3 worm cellular contexts compared by ENCODE assay signal in the genomic region with DNA sequence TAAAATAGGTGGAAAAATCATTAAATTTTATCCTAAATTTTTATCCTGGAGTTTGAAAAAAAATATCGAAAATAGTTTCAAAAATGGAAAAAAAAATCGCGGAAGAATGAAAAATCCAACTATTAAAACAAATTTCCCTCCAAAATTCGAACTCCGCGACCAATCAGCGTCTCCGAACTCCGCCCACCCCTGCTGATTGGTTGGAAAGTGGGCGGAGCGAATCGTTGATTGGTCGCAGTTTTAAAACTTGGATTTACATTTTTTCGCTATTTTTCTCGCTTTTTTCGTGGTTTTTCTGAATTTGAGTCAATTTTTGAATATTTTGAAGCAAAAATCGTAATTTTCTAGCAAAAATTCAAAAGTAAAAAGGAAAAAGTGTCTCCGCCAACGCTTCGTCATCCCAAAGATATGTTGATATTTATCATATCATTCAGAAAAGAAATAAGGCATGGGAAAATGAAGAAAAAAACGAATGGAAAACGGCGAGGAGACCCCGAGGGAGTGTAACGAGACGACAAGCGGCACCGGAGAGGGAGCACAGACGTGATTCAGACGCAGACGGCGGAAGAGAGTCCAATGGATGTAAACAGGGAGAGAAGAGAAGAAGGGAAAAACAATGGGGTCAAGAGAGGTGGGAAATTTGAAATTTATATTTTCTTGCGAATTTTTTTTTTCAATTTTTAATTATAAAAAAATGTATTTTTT.
TF ChIP-seq lines count a peak whose summit lies in the region.

No protein-coding gene starts in this region.

TF ChIP-seq in whole organism, L1 larva, 84 proteins besides CTCF, POLR2A, EP300 and RAD21 (continued from another document and continues in another):
- TF ChIP-seq xbp-1 (tag; optimal IDR thresholded peaks at IDR 0.05; lab: Kevin White, UChicago) (peak; percentile 15), unc-86 (tag; optimal IDR thresholded peaks at IDR 0.05; lab: Kevin White, UChicago) (no peak), lin-15B (tag; optimal IDR thresholded peaks at IDR 0.05; lab: Kevin White, UChicago) (no peak), nhr-84 (tag; optimal IDR thresholded peaks at IDR 0.05; lab: Kevin White, UChicago) (no peak), C34B4.2 (tag; optimal IDR thresholded peaks at IDR 0.05; lab: Kevin White, UChicago) (no peak), snpc-4 (tag; optimal IDR thresholded peaks at IDR 0.05; lab: Kevin White, UChicago) (no peak), hpl-2 (GFP tag; optimal IDR thresholded peaks at IDR 0.05; lab: Kevin White, UChicago) (no peak), lin-35 (GFP tag; optimal IDR thresholded peaks at IDR 0.05; lab: Kevin White, UChicago) (peak; percentile 38 to 74), pqm-1 (tag; optimal IDR thresholded peaks at IDR 0.05; lab: Kevin White, UChicago) (no peak), ceh-82 (tag; optimal IDR thresholded peaks at IDR 0.05; lab: Kevin White, UChicago) (peak in 1 of 3 experiments; percentile 48), lin-13 (GFP tag; optimal IDR thresholded peaks at IDR 0.05; lab: Kevin White, UChicago) (peak; percentile 5), ceh-8 (GFP tag; optimal IDR thresholded peaks at IDR 0.05; lab: Kevin White, UChicago) (no peak), nhr-19 (GFP tag; conservative IDR thresholded peaks at IDR 0.05; lab: Robert Waterston, UW) (0 out of 2 replicates have a peak, but pooled peaks have one; percentile 4), vab-15 (tag; optimal IDR thresholded peaks at IDR 0.05; lab: Kevin White, UChicago) (no peak), dsc-1 (tag; optimal IDR thresholded peaks at IDR 0.05; lab: Kevin White, UChicago) (no peak), nhr-77 (tag; optimal IDR thresholded peaks at IDR 0.05; lab: Kevin White, UChicago) (no peak), aly-2 (tag; optimal IDR thresholded peaks at IDR 0.05; lab: Kevin White, UChicago) (no peak), ztf-4 (tag; optimal IDR thresholded peaks at IDR 0.05; lab: Kevin White, UChicago) (no peak), nhr-76 (tag; optimal IDR thresholded peaks at IDR 0.05; lab: Kevin White, UChicago) (no peak), ceh-63 (GFP tag; optimal IDR thresholded peaks at IDR 0.05; lab: Kevin White, UChicago) (no peak), blmp-1 (tag; optimal IDR thresholded peaks at IDR 0.05; lab: Kevin White, UChicago) (peak; percentile 91), tlp-1 (tag; optimal IDR thresholded peaks at IDR 0.05; lab: Kevin White, UChicago) (no peak), nhr-85 (tag; lab: Kevin White, UChicago) (peak; percentile 67), elt-3 (tag; optimal IDR thresholded peaks at IDR 0.05; lab: Kevin White, UChicago) (peak in 1 of 6 experiments; percentile 80), lin-14 (GFP tag; optimal IDR thresholded peaks at IDR 0.05; lab: Kevin White, UChicago) (peak; percentile 83), sup-37 (GFP tag; optimal IDR thresholded peaks at IDR 0.05; lab: Kevin White, UChicago) (no peak), Y116A8C.19 (tag; optimal IDR thresholded peaks at IDR 0.05; lab: Kevin White, UChicago; ENCODE audit: borderline replicate concordance) (no peak), jun-1 (tag; optimal IDR thresholded peaks at IDR 0.05; lab: Kevin White, UChicago) (no peak), sptf-1 (tag; optimal IDR thresholded peaks at IDR 0.05; lab: Kevin White, UChicago) (no peak), ztf-11 (tag; optimal IDR thresholded peaks at IDR 0.05; lab: Kevin White, UChicago) (no peak), C16A3.4 (tag; optimal IDR thresholded peaks at IDR 0.05; lab: Kevin White, UChicago) (peak; percentile 27), snu-23 (GFP tag; optimal IDR thresholded peaks at IDR 0.05; lab: Kevin White, UChicago) (peak; percentile 59), dpl-1 (GFP tag; optimal IDR thresholded peaks at IDR 0.05; lab: Kevin White, UChicago) (peak; percentile 39 to 70 (median 65)), aha-1 (tag; optimal IDR thresholded peaks at IDR 0.05; lab: Kevin White, UChicago) (no peak), efl-3 (GFP tag; optimal IDR thresholded peaks at IDR 0.05; lab: Kevin White, UChicago) (no peak), alr-1 (tag; optimal IDR thresholded peaks at IDR 0.05; lab: Kevin White, UChicago; ENCODE audit: borderline replicate concordance) (no peak), mdl-1 (tag; optimal IDR thresholded peaks at IDR 0.05; lab: Kevin White, UChicago) (peak in 1 of 2 experiments; percentile 62), hlh-17 (GFP tag; optimal IDR thresholded peaks at IDR 0.05; lab: Kevin White, UChicago; ENCODE audit: borderline replicate concordance) (no peak), unc-130 (tag; optimal IDR thresholded peaks at IDR 0.05; lab: Kevin White, UChicago) (no peak), nhr-90 (tag; optimal IDR thresholded peaks at IDR 0.05; lab: Kevin White, UChicago; ENCODE audit: poor library complexity) (peak; percentile 30), swsn-7 (tag; optimal IDR thresholded peaks at IDR 0.05; lab: Kevin White, UChicago) (peak; percentile 45)

TF ChIP-seq in whole organism, L2 larva, 48 proteins besides CTCF, POLR2A, EP300 and RAD21 (continued from another document):
- TF ChIP-seq lin-13 (GFP tag; optimal IDR thresholded peaks at IDR 0.05; lab: Kevin White, UChicago) (peak; percentile 30), lin-39 (tag; optimal IDR thresholded peaks at IDR 0.05; lab: Kevin White, UChicago) (no peak), nhr-25 (tag; optimal IDR thresholded peaks at IDR 0.05; lab: Kevin White, UChicago) (peak; percentile 50), blmp-1 (tag; optimal IDR thresholded peaks at IDR 0.05; lab: Kevin White, UChicago; ENCODE audit: insufficient read depth) (peak; percentile 2), unc-62 (GFP tag; optimal IDR thresholded peaks at IDR 0.05; lab: Kevin White, UChicago) (no peak), lsy-2 (tag; optimal IDR thresholded peaks at IDR 0.05; lab: Kevin White, UChicago) (peak in 1 of 2 experiments; percentile 60), nhr-12 (tag; optimal IDR thresholded peaks at IDR 0.05; lab: Kevin White, UChicago) (no peak), skn-1 (tag; optimal IDR thresholded peaks at IDR 0.05; lab: Kevin White, UChicago) (no peak), ztf-11 (tag; optimal IDR thresholded peaks at IDR 0.05; lab: Kevin White, UChicago) (no peak), nhr-237 (tag; optimal IDR thresholded peaks at IDR 0.05; lab: Kevin White, UChicago) (no peak), mdl-1 (tag; optimal IDR thresholded peaks at IDR 0.05; lab: Kevin White, UChicago) (no peak), nhr-77 (tag; optimal IDR thresholded peaks at IDR 0.05; lab: Kevin White, UChicago) (no peak), nhr-21 (tag; optimal IDR thresholded peaks at IDR 0.05; lab: Kevin White, UChicago) (no peak), nhr-23 (tag; optimal IDR thresholded peaks at IDR 0.05; lab: Kevin White, UChicago) (no peak), ama-1 (optimal IDR thresholded peaks at IDR 0.05; lab: Kevin White, UChicago) (no peak), nhr-129 (tag; optimal IDR thresholded peaks at IDR 0.05; lab: Kevin White, UChicago) (peak; percentile 52)

TF ChIP-seq in whole organism, L4 larva, 104 proteins besides CTCF, POLR2A, EP300 and RAD21 (continued from another document):
- TF ChIP-seq ceh-20 (GFP tag; IDR thresholded peaks at IDR 0.05; lab: Robert Waterston, UW), result no peak
- TF ChIP-seq ceh-62 (tag; optimal IDR thresholded peaks at IDR 0.05; lab: Kevin White, UChicago), result no peak
- TF ChIP-seq dmd-8 (GFP tag; IDR thresholded peaks at IDR 0.05; lab: Robert Waterston, UW), result no peak
- TF ChIP-seq ztf-11 (tag; optimal IDR thresholded peaks at IDR 0.05; lab: Kevin White, UChicago), result no peak
- TF ChIP-seq nhr-77 (tag; optimal IDR thresholded peaks at IDR 0.05; lab: Kevin White, UChicago), result no peak
- TF ChIP-seq lir-3 (tag; optimal IDR thresholded peaks at IDR 0.05; lab: Kevin White, UChicago), result no peak
- TF ChIP-seq lin-13 (GFP tag; optimal IDR thresholded peaks at IDR 0.05; lab: Kevin White, UChicago), result no peak
- no peak for TF ChIP-seq madf-5 (GFP tag; IDR thresholded peaks at IDR 0.05; lab: Robert Waterston, UW)
- TF ChIP-seq hmg-1.1 (GFP tag; IDR thresholded peaks at IDR 0.05; lab: Robert Waterston, UW), result peak; percentile 67
- TF ChIP-seq lsy-2 (tag; optimal IDR thresholded peaks at IDR 0.05; lab: Kevin White, UChicago), result peak in 1 of 2 experiments; percentile 49
- no peak for TF ChIP-seq unc-130 (GFP tag; optimal IDR thresholded peaks at IDR 0.05; lab: Kevin White, UChicago)
- TF ChIP-seq arid-1 (GFP tag; conservative IDR thresholded peaks at IDR 0.05; lab: Robert Waterston, UW), result no peak
- no peak for TF ChIP-seq ama-1 (optimal IDR thresholded peaks at IDR 0.05; lab: Kevin White, UChicago)
- TF ChIP-seq hlh-30 (tag; optimal IDR thresholded peaks at IDR 0.05; lab: Kevin White, UChicago; ENCODE audit: insufficient read depth), result peak; percentile 89
- no peak for TF ChIP-seq ceh-32 (tag; optimal IDR thresholded peaks at IDR 0.05; lab: Kevin White, UChicago; ENCODE audit: poor library complexity)
- TF ChIP-seq rbr-2 (tag; optimal IDR thresholded peaks at IDR 0.05; lab: Kevin White, UChicago), result peak; percentile 45
- TF ChIP-seq ceh-44 (GFP tag; IDR thresholded peaks at IDR 0.05; lab: Robert Waterston, UW), result no peak
- TF ChIP-seq nhr-28 (tag; optimal IDR thresholded peaks at IDR 0.05; lab: Kevin White, UChicago), result peak; percentile 87
- TF ChIP-seq nhr-11 (tag; optimal IDR thresholded peaks at IDR 0.05; lab: Kevin White, UChicago), result peak; percentile 35
- peak; percentile 51 for TF ChIP-seq mxl-3 (GFP tag; optimal IDR thresholded peaks at IDR 0.05; lab: Kevin White, UChicago)
- no peak for TF ChIP-seq aly-2 (tag; optimal IDR thresholded peaks at IDR 0.05; lab: Kevin White, UChicago)
- TF ChIP-seq F26F4.8 (GFP tag; conservative IDR thresholded peaks at IDR 0.05; lab: Robert Waterston, UW), result no peak
- TF ChIP-seq unc-39 (tag; optimal IDR thresholded peaks at IDR 0.05; lab: Kevin White, UChicago), result no peak
- no peak for TF ChIP-seq lin-29 (GFP tag; IDR thresholded peaks at IDR 0.05; lab: Robert Waterston, UW)
- no peak for TF ChIP-seq zag-1 (tag; optimal IDR thresholded peaks at IDR 0.05; lab: Kevin White, UChicago)
- no peak for TF ChIP-seq gei-8 (GFP tag; optimal IDR thresholded peaks at IDR 0.05; lab: Kevin White, UChicago)
- TF ChIP-seq R02D3.7 (tag; optimal IDR thresholded peaks at IDR 0.05; lab: Kevin White, UChicago), result no peak
- no peak for TF ChIP-seq mdt-29 (GFP tag; IDR thresholded peaks at IDR 0.05; lab: Robert Waterston, UW)
- no peak for TF ChIP-seq Y105C5A.15 (GFP tag; IDR thresholded peaks at IDR 0.05; lab: Robert Waterston, UW)
- TF ChIP-seq lin-15B (tag; optimal IDR thresholded peaks at IDR 0.05; lab: Kevin White, UChicago), result no peak
- TF ChIP-seq F37D6.2 (tag; optimal IDR thresholded peaks at IDR 0.05; lab: Kevin White, UChicago), result no peak
- TF ChIP-seq mes-2 (tag; optimal IDR thresholded peaks at IDR 0.05; lab: Kevin White, UChicago; ENCODE audit: poor library complexity, severe bottlenecking), result peak; percentile 51
- no peak for TF ChIP-seq zip-2 (tag; optimal IDR thresholded peaks at IDR 0.05; lab: Kevin White, UChicago)
- no peak for TF ChIP-seq spr-1 (tag; optimal IDR thresholded peaks at IDR 0.05; lab: Kevin White, UChicago)
- no peak for TF ChIP-seq zip-11 (GFP tag; IDR thresholded peaks at IDR 0.05; lab: Robert Waterston, UW)
- TF ChIP-seq lim-7 (GFP tag; IDR thresholded peaks at IDR 0.05; lab: Robert Waterston, UW), result no peak
- peak; percentile 74 for TF ChIP-seq hlh-11 (tag; optimal IDR thresholded peaks at IDR 0.05; lab: Kevin White, UChicago)
- TF ChIP-seq snpc-1.2 (GFP tag; IDR thresholded peaks at IDR 0.05; lab: Robert Waterston, UW), result no peak
- TF ChIP-seq tag-97 (GFP tag; IDR thresholded peaks at IDR 0.05; lab: Robert Waterston, UW), result no peak
- no peak for TF ChIP-seq nhr-25 (tag; optimal IDR thresholded peaks at IDR 0.05; lab: Kevin White, UChicago; ENCODE audit: borderline replicate concordance, insufficient read depth)
- TF ChIP-seq jun-1 (tag; optimal IDR thresholded peaks at IDR 0.05; lab: Kevin White, UChicago), result no peak
- TF ChIP-seq spr-3 (GFP tag; optimal IDR thresholded peaks at IDR 0.05; lab: Kevin White, UChicago), result no peak
- TF ChIP-seq cey-2 (tag; optimal IDR thresholded peaks at IDR 0.05; lab: Kevin White, UChicago; ENCODE audit: borderline replicate concordance, insufficient read depth), result no peak
- no peak for TF ChIP-seq F49E8.2 (tag; optimal IDR thresholded peaks at IDR 0.05; lab: Kevin White, UChicago; ENCODE audit: borderline replicate concordance)
- TF ChIP-seq vab-7 (GFP tag; IDR thresholded peaks at IDR 0.05; lab: Robert Waterston, UW), result no peak
- no peak for TF ChIP-seq lin-39 (tag; optimal IDR thresholded peaks at IDR 0.05; lab: Kevin White, UChicago)
- TF ChIP-seq fos-1 (tag; optimal IDR thresholded peaks at IDR 0.05; lab: Kevin White, UChicago), result no peak
- no peak for TF ChIP-seq snpc-4 (tag; optimal IDR thresholded peaks at IDR 0.05; lab: Kevin White, UChicago)
- TF ChIP-seq madf-9 (GFP tag; conservative IDR thresholded peaks at IDR 0.05; lab: Robert Waterston, UW), result no peak
- TF ChIP-seq nhr-102 (tag; optimal IDR thresholded peaks at IDR 0.05; lab: Kevin White, UChicago), result no peak
- no peak for TF ChIP-seq F10B5.3 (tag; optimal IDR thresholded peaks at IDR 0.05; lab: Kevin White, UChicago)
- TF ChIP-seq fkh-10 (GFP tag; optimal IDR thresholded peaks at IDR 0.05; lab: Kevin White, UChicago), result peak; percentile 66
- no peak for TF ChIP-seq nhr-41 (GFP tag; IDR thresholded peaks at IDR 0.05; lab: Robert Waterston, UW)
- no peak for TF ChIP-seq hif-1 (tag; optimal IDR thresholded peaks at IDR 0.05; lab: Kevin White, UChicago)
- TF ChIP-seq F44E2.7 (GFP tag; IDR thresholded peaks at IDR 0.05; lab: Robert Waterston, UW), result no peak
- no peak for TF ChIP-seq dmd-9 (GFP tag; IDR thresholded peaks at IDR 0.05; lab: Robert Waterston, UW)
- TF ChIP-seq mep-1 (tag; optimal IDR thresholded peaks at IDR 0.05; lab: Kevin White, UChicago), result peak; percentile 62
- peak; percentile 55 for TF ChIP-seq dve-1 (tag; optimal IDR thresholded peaks at IDR 0.05; lab: Kevin White, UChicago; ENCODE audit: insufficient read depth)
- TF ChIP-seq ztf-7 (tag; optimal IDR thresholded peaks at IDR 0.05; lab: Kevin White, UChicago), result no peak
- TF ChIP-seq aha-1 (tag; lab: Kevin White, UChicago), result peak; percentile 68
- no peak for TF ChIP-seq nhr-111 (GFP tag; optimal IDR thresholded peaks at IDR 0.05; lab: Kevin White, UChicago)
- no peak for TF ChIP-seq tra-1 (GFP tag; IDR thresholded peaks at IDR 0.05; lab: Robert Waterston, UW)
- TF ChIP-seq daf-12 (tag; optimal IDR thresholded peaks at IDR 0.05; lab: Kevin White, UChicago), result no peak
- TF ChIP-seq lin-38 (GFP tag; IDR thresholded peaks at IDR 0.05; lab: Robert Waterston, UW), result no peak
- TF ChIP-seq T20F7.1 (GFP tag; optimal IDR thresholded peaks at IDR 0.05; lab: Kevin White, UChicago), result no peak
- TF ChIP-seq egl-27 (tag; optimal IDR thresholded peaks at IDR 0.05; lab: Kevin White, UChicago), result no peak
- TF ChIP-seq daf-19 (GFP tag; conservative IDR thresholded peaks at IDR 0.05; lab: Robert Waterston, UW), result no peak
- TF ChIP-seq nhr-237 (tag; optimal IDR thresholded peaks at IDR 0.05; lab: Kevin White, UChicago), result no peak
- TF ChIP-seq nhr-10 (tag; optimal IDR thresholded peaks at IDR 0.05; lab: Kevin White, UChicago), result no peak
